Fruit fly (Drosophila melanogaster) whole organism, prepupa: ENCODE measurements around the gene CG43675.
A peak's percentile ranks its signal among the peaks of the same experiment; 100 is the strongest.

Experiments
- Blimp-1 ChIP-seq: fragments of 200-800 bp; sonication (Bioruptor generic); optimal IDR thresholded peaks from 3 replicates; lab custom pipeline; 2017; ENCODE audit warnings: missing biosample characterization, missing genetic modification characterization, mild to moderate bottlenecking, moderate library complexity, missing genetic modification reagents
- CG10631 ChIP-seq: fragments of 200-800 bp; sonication (Bioruptor generic); optimal IDR thresholded peaks from 2 replicates; lab custom pipeline; 2016; ENCODE audit warnings: missing biosample characterization, missing genetic modification characterization
- CG10669 ChIP-seq: fragments of 200-800 bp; sonication (Bioruptor generic); optimal IDR thresholded peaks from 3 replicates; lab custom pipeline; 2018; ENCODE audit warnings: missing biosample characterization, mild to moderate bottlenecking, missing genetic modification characterization, moderate library complexity
- CG11762 ChIP-seq: fragments of 200-800 bp; sonication (Bioruptor generic); optimal IDR thresholded peaks from 3 replicates; lab custom pipeline; 2016; ENCODE audit warnings: missing biosample characterization, missing genetic modification characterization; ENCODE audit not compliant: insufficient read depth
- CG11902 ChIP-seq: fragments of 200-800 bp; sonication (Bioruptor generic); optimal IDR thresholded peaks from 3 replicates; lab custom pipeline; 2016; ENCODE audit warnings: missing biosample characterization, missing genetic modification characterization
- CG15336 ChIP-seq: fragments of 200-800 bp; sonication (Bioruptor generic); IDR thresholded peaks from 2 replicates; pipeline ENCODE4 v1.3.6; 2022; ENCODE audit warnings: missing biosample characterization, missing genetic modification characterization
- CG16779 ChIP-seq: fragments of 200-800 bp; sonication (Bioruptor generic); optimal IDR thresholded peaks from 3 replicates; lab custom pipeline; 2017; ENCODE audit warnings: missing biosample characterization, mild to moderate bottlenecking, missing genetic modification characterization
- CG3032 ChIP-seq: fragments of 200-800 bp; optimal IDR thresholded peaks from 2 replicates; lab custom pipeline; 2019; ENCODE audit warnings: missing biosample characterization, mild to moderate bottlenecking, missing genetic modification characterization, moderate library complexity
- CG31627 ChIP-seq: fragments of 200-800 bp; sonication (Bioruptor generic); optimal IDR thresholded peaks from 3 replicates; lab custom pipeline; 2016; ENCODE audit warnings: missing biosample characterization, missing genetic modification characterization
- CG34406 ChIP-seq: fragments of 200-800 bp; sonication (Bioruptor generic); optimal IDR thresholded peaks from 3 replicates; lab custom pipeline; 2016; ENCODE audit warnings: missing biosample characterization, missing genetic modification characterization
- CG3919 ChIP-seq: fragments of 200-800 bp; sonication (Bioruptor generic); optimal IDR thresholded peaks from 3 replicates; lab custom pipeline; 2016; ENCODE audit warnings: missing biosample characterization, missing genetic modification characterization
- CG4318 ChIP-seq: fragments of 200-800 bp; sonication (Bioruptor generic); optimal IDR thresholded peaks from 3 replicates; lab custom pipeline; 2017; ENCODE audit warnings: missing biosample characterization, mild to moderate bottlenecking, missing genetic modification characterization
- CG6163 ChIP-seq: fragments of 200-800 bp; sonication (Bioruptor generic); IDR thresholded peaks from 3 replicates; pipeline ENCODE4 v1.3.6; 2022; ENCODE audit warnings: missing biosample characterization, missing genetic modification characterization
- CG6276 ChIP-seq: fragments of 200-800 bp; sonication (Bioruptor generic); optimal IDR thresholded peaks from 2 replicates; lab custom pipeline; 2017; ENCODE audit warnings: missing biosample characterization, mild to moderate bottlenecking, missing genetic modification characterization
- CG6792 ChIP-seq: fragments of 200-800 bp; sonication (Bioruptor generic); optimal IDR thresholded peaks from 3 replicates; lab custom pipeline; 2016; ENCODE audit warnings: missing biosample characterization, missing genetic modification characterization
- CG6808 ChIP-seq: fragments of 200-800 bp; sonication (Bioruptor generic); optimal IDR thresholded peaks from 3 replicates; lab custom pipeline; 2017; ENCODE audit warnings: missing biosample characterization, missing genetic modification characterization, mild to moderate bottlenecking, moderate library complexity, missing genetic modification reagents
- CG6854 ChIP-seq: fragments of 200-800 bp; sonication (Bioruptor generic); optimal IDR thresholded peaks from 2 replicates; lab custom pipeline; 2017; ENCODE audit warnings: missing biosample characterization, mild to moderate bottlenecking, missing genetic modification characterization
- CG7368 ChIP-seq: fragments of 200-800 bp; sonication (Bioruptor generic); optimal IDR thresholded peaks from 3 replicates; lab custom pipeline; 2016; ENCODE audit warnings: missing biosample characterization, missing genetic modification characterization
- CG8632 ChIP-seq: fragments of 200-800 bp; sonication (Bioruptor generic); optimal IDR thresholded peaks from 3 replicates; lab custom pipeline; 2016; ENCODE audit warnings: missing biosample characterization, missing genetic modification characterization
- CG9139 ChIP-seq: fragments of 200-800 bp; sonication (Bioruptor generic); optimal IDR thresholded peaks from 3 replicates; lab custom pipeline; 2017; ENCODE audit warnings: missing biosample characterization, mild to moderate bottlenecking, missing genetic modification characterization
- Eip75B ChIP-seq: fragments of 200-800 bp; sonication (Bioruptor generic); optimal IDR thresholded peaks from 3 replicates; lab custom pipeline; 2016; ENCODE audit warnings: missing biosample characterization, missing genetic modification characterization
- Eip78C ChIP-seq: fragments of 200-800 bp; sonication (Bioruptor generic); peaks from one replicate; lab custom pipeline; 2016; ENCODE audit warnings: missing biosample characterization, missing genetic modification characterization
- Eip93F ChIP-seq: fragments of 200-800 bp; sonication (Bioruptor generic); optimal IDR thresholded peaks from 2 replicates; lab custom pipeline; 2016; ENCODE audit warnings: missing biosample characterization, mild to moderate bottlenecking, missing genetic modification characterization
- Gug ChIP-seq: fragments of 200-800 bp; sonication (Bioruptor generic); IDR thresholded peaks from 2 replicates; pipeline ENCODE4 v1.3.6; 2022; ENCODE audit warnings: missing biosample characterization, missing genetic modification characterization
- Hr38 ChIP-seq: sonication (Bioruptor generic); optimal IDR thresholded peaks from 2 replicates; lab custom pipeline; 2016; ENCODE audit warnings: missing biosample characterization, missing genetic modification characterization
- Hr39 ChIP-seq: fragments of 200-800 bp; sonication (Bioruptor generic); optimal IDR thresholded peaks from 2 replicates; lab custom pipeline; 2016; ENCODE audit warnings: missing biosample characterization, missing genetic modification characterization
- Hr4 ChIP-seq: fragments of 200-800 bp; sonication (Bioruptor generic); optimal IDR thresholded peaks from 3 replicates; lab custom pipeline; 2016; ENCODE audit warnings: missing biosample characterization, missing genetic modification characterization
- Lpt ChIP-seq: fragments of 200-800 bp; sonication (Bioruptor generic); optimal IDR thresholded peaks from 3 replicates; lab custom pipeline; 2016; ENCODE audit warnings: missing biosample characterization, missing genetic modification characterization
- Met ChIP-seq: fragments of 200-800 bp; sonication (Bioruptor generic); optimal IDR thresholded peaks from 3 replicates; lab custom pipeline; 2016; ENCODE audit warnings: missing biosample characterization, missing genetic modification characterization
- Sox102F ChIP-seq: fragments of 200-800 bp; sonication (Bioruptor generic); optimal IDR thresholded peaks from 2 replicates; lab custom pipeline; 2016; ENCODE audit warnings: missing biosample characterization, mild to moderate bottlenecking, missing genetic modification characterization
- Sox15 ChIP-seq: fragments of 200-800 bp; sonication (Bioruptor generic); optimal IDR thresholded peaks from 3 replicates; lab custom pipeline; 2016; ENCODE audit warnings: missing biosample characterization, missing genetic modification characterization
- acj6 ChIP-seq: fragments of 200-800 bp; sonication (Bioruptor generic); optimal IDR thresholded peaks from 3 replicates; lab custom pipeline; 2016; ENCODE audit warnings: missing biosample characterization, missing genetic modification characterization
- cyc ChIP-seq: fragments of 200-800 bp; sonication (Bioruptor generic); optimal IDR thresholded peaks from 3 replicates; lab custom pipeline; 2016; ENCODE audit warnings: missing biosample characterization, missing genetic modification characterization
- dsx ChIP-seq: fragments of 200-800 bp; optimal IDR thresholded peaks from 3 replicates; lab custom pipeline; 2019; ENCODE audit warnings: missing biosample characterization, mild to moderate bottlenecking, missing genetic modification characterization, moderate library complexity; ENCODE audit not compliant: poor library complexity, severe bottlenecking
- eg ChIP-seq: fragments of 200-800 bp; sonication (Bioruptor generic); IDR thresholded peaks from 3 replicates; pipeline ENCODE4 v1.3.6; 2022; ENCODE audit warnings: missing biosample characterization, missing genetic modification characterization
- esn ChIP-seq: fragments of 200-800 bp; sonication (Bioruptor generic); optimal IDR thresholded peaks from 2 replicates; lab custom pipeline; 2016; ENCODE audit warnings: missing biosample characterization, mild to moderate bottlenecking, missing genetic modification characterization, moderate library complexity
- fd59A ChIP-seq: fragments of 200-800 bp; sonication (Bioruptor generic); optimal IDR thresholded peaks from 2 replicates; lab custom pipeline; 2017; ENCODE audit warnings: missing biosample characterization, mild to moderate bottlenecking, missing genetic modification characterization, missing genetic modification reagents
- fd85E ChIP-seq: fragments of 200-800 bp; sonication (Bioruptor generic); optimal IDR thresholded peaks from 3 replicates; lab custom pipeline; 2016; ENCODE audit warnings: missing biosample characterization, missing genetic modification characterization
- fkh ChIP-seq: fragments of 200-800 bp; sonication (Bioruptor generic); optimal IDR thresholded peaks from 3 replicates; lab custom pipeline; 2017; ENCODE audit warnings: missing biosample characterization, mild to moderate bottlenecking, missing genetic modification characterization, moderate library complexity
- lz ChIP-seq: fragments of 200-800 bp; sonication (Bioruptor generic); optimal IDR thresholded peaks from 3 replicates; lab custom pipeline; 2016; ENCODE audit warnings: missing biosample characterization, missing genetic modification characterization
- pdm3 ChIP-seq: fragments of 200-800 bp; sonication (Bioruptor generic); optimal IDR thresholded peaks from 3 replicates; lab custom pipeline; 2016; ENCODE audit warnings: missing biosample characterization, missing genetic modification characterization
- salr ChIP-seq, 2 experiments: fragments of 200-800 bp; sonication (Bioruptor generic); optimal IDR thresholded peaks; 3 replicates each; lab custom pipeline; 2016 to 2018; ENCODE audit warnings: missing biosample characterization in 2 of 2, missing genetic modification characterization in 2 of 2, mild to moderate bottlenecking in 1 of 2
- spab ChIP-seq: fragments of 200-800 bp; sonication (Bioruptor generic); optimal IDR thresholded peaks from 2 replicates; lab custom pipeline; 2017; ENCODE audit warnings: missing biosample characterization, mild to moderate bottlenecking, missing genetic modification characterization, missing genetic modification reagents
- ss ChIP-seq, 2 experiments: fragments of 200-800 bp; sonication (Bioruptor generic); optimal IDR thresholded peaks; 2 replicates in 1 of 2; 3 replicates in 1 of 2; lab custom pipeline; 2017 to 2018; ENCODE audit warnings: mild to moderate bottlenecking in 2 of 2, missing biosample characterization in 2 of 2, missing genetic modification characterization in 2 of 2, moderate library complexity in 1 of 2
- vri ChIP-seq: fragments of 200-800 bp; sonication (Bioruptor generic); optimal IDR thresholded peaks from 3 replicates; lab custom pipeline; 2016; ENCODE audit warnings: missing biosample characterization, mild to moderate bottlenecking, missing genetic modification characterization

The CG43675 gene

dm6 chr3R:9388972-9389371 lies 33.7 kb downstream of the CG43675 start (continued):
- peak; percentile 76 for TF ChIP-seq spab (GFP tag; lab: Kevin White, UChicago)

- peak; percentile 93 for TF ChIP-seq fkh (GFP tag; lab: Kevin White, UChicago)
- TF ChIP-seq salr (GFP tag; optimal IDR thresholded peaks at IDR 0.05; lab: Kevin White, UChicago), result no peak
These were observed 34.9 kb downstream of the CG43675 start for dm6 chr3R:9390201-9390600.

DNA sequence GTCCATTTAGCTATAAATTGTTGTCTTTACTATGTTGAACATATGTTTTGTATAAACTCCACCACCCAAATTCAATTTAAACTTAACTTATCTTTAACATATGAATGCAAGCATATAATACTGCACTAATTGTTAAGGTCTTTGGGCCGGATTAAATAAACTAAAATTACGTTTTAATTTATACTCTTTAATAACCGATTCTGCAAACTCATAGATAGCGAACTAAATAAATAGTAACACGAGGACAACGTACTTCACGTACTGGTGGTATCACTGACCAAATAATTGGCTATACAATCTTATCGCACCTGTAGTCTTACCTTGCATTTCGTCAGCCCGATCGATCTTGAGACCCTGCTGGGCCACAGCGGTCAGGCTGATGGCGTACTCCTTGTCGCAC lies 37.1 kb downstream of the CG43675 start:
- TF ChIP-seq Gug (no peak), CG34406 (GFP tag; lab: Kevin White, UChicago) (no peak), Sox102F (no peak)
- TF ChIP-seq, all 60 proteins: peak for 0

- no peak for TF ChIP-seq Hr38 (GFP tag; lab: Kevin White, UChicago)
- peak; percentile 97 to 98 for TF ChIP-seq ss (GFP tag; optimal IDR thresholded peaks at IDR 0.05; lab: Kevin White, UChicago)
- peak; percentile 91 for TF ChIP-seq CG31627 (GFP tag; lab: Kevin White, UChicago)
- peak; percentile 91 for TF ChIP-seq Hr39 (GFP tag; lab: Kevin White, UChicago)
- TF ChIP-seq CG11762 (GFP tag; lab: Kevin White, UChicago), result peak; percentile 95
- TF ChIP-seq fd59A (GFP tag; lab: Kevin White, UChicago), result peak; percentile 97
- peak; percentile 81 for TF ChIP-seq fd85E (GFP tag; lab: Kevin White, UChicago)
- peak; percentile 91 for TF ChIP-seq lz (GFP tag; lab: Kevin White, UChicago)
- TF ChIP-seq CG6854 (GFP tag; lab: Kevin White, UChicago), result peak; percentile 90
- peak; percentile 96 for TF ChIP-seq CG10669 (GFP tag; lab: Kevin White, UChicago)
- TF ChIP-seq CG6808 (GFP tag; lab: Kevin White, UChicago), result peak; percentile 97
- peak; percentile 97 for TF ChIP-seq CG10631 (GFP tag; lab: Kevin White, UChicago)
- peak; percentile 98 for TF ChIP-seq Eip78C
- TF ChIP-seq CG6792 (GFP tag; lab: Kevin White, UChicago), result peak; percentile 94
- TF ChIP-seq vri (GFP tag; lab: Kevin White, UChicago), result peak; percentile 89
- peak; percentile 95 for TF ChIP-seq acj6 (GFP tag; lab: Kevin White, UChicago)
- peak; percentile 91 for TF ChIP-seq cyc (GFP tag; lab: Kevin White, UChicago)
- TF ChIP-seq Gug, result peak; percentile 95
- peak; percentile 98 for TF ChIP-seq CG3032 (tag; lab: Kevin White, UChicago)
- TF ChIP-seq Hr4, result peak; percentile 86
- peak; percentile 96 for TF ChIP-seq spab (GFP tag; lab: Kevin White, UChicago)
- TF ChIP-seq pdm3 (GFP tag; lab: Kevin White, UChicago), result peak; percentile 92
- peak; percentile 91 for TF ChIP-seq CG8632 (GFP tag; lab: Kevin White, UChicago)
- peak; percentile 82 for TF ChIP-seq Blimp-1 (GFP tag; lab: Kevin White, UChicago)
- peak; percentile 94 for TF ChIP-seq CG9139
- peak; percentile 70 for TF ChIP-seq Eip93F (GFP tag; lab: Kevin White, UChicago)
- TF ChIP-seq eg (GFP tag; lab: Robert Waterston, UW), result peak; percentile 95
- TF ChIP-seq fkh (GFP tag; lab: Kevin White, UChicago), result peak; percentile 93
- TF ChIP-seq dsx (GFP tag; lab: Kevin White, UChicago), result peak; percentile 96
- TF ChIP-seq Sox15 (GFP tag; lab: Kevin White, UChicago), result peak; percentile 70
- peak; percentile 94 for TF ChIP-seq Eip75B (GFP tag; lab: Kevin White, UChicago)
- TF ChIP-seq CG11902 (GFP tag; lab: Kevin White, UChicago), result peak; percentile 78
- peak; percentile 98 for TF ChIP-seq CG3919 (GFP tag; lab: Kevin White, UChicago)
- TF ChIP-seq CG7368 (GFP tag; lab: Kevin White, UChicago), result peak; percentile 93
- TF ChIP-seq CG6276, result peak; percentile 96
- TF ChIP-seq Sox102F, result peak; percentile 92
- peak; percentile 94 for TF ChIP-seq Met (GFP tag; lab: Kevin White, UChicago)
- TF ChIP-seq CG15336 (GFP tag; lab: Robert Waterston, UW), result peak; percentile 96
- TF ChIP-seq CG4318 (GFP tag; lab: Kevin White, UChicago), result peak; percentile 86
- peak; percentile 94 for TF ChIP-seq esn
- peak; percentile 96 for TF ChIP-seq Lpt (GFP tag; lab: Kevin White, UChicago)
- peak; percentile 98 for TF ChIP-seq CG6163 (GFP tag; lab: Robert Waterston, UW)
- TF ChIP-seq CG16779 (tag; lab: Kevin White, UChicago), result peak; percentile 92
These were observed 38.3 kb downstream of the CG43675 start for dm6 chr3R:9393542-9394025.
